Fruit fly (Drosophila melanogaster) whole organism, prepupa: ENCODE data around the gene osk.
A peak's percentile ranks its signal among the peaks of the same experiment; 100 is the strongest.

Experiments used
- CG10631 ChIP-seq: fragments of 200-800 bp; sonication (Bioruptor generic); optimal IDR thresholded peaks from 2 replicates; lab custom pipeline; 2016; ENCODE audit warnings: missing biosample characterization, missing genetic modification characterization
- CG11762 ChIP-seq: fragments of 200-800 bp; sonication (Bioruptor generic); optimal IDR thresholded peaks from 3 replicates; lab custom pipeline; 2016; ENCODE audit warnings: missing biosample characterization, missing genetic modification characterization; ENCODE audit not compliant: insufficient read depth
- CG11902 ChIP-seq: fragments of 200-800 bp; sonication (Bioruptor generic); optimal IDR thresholded peaks from 3 replicates; lab custom pipeline; 2016; ENCODE audit warnings: missing biosample characterization, missing genetic modification characterization
- CG15336 ChIP-seq: fragments of 200-800 bp; sonication (Bioruptor generic); IDR thresholded peaks from 2 replicates; pipeline ENCODE4 v1.3.6; 2022; ENCODE audit warnings: missing biosample characterization, missing genetic modification characterization
- CG1621 ChIP-seq: fragments of 200-800 bp; sonication (Bioruptor generic); optimal IDR thresholded peaks from 3 replicates; lab custom pipeline; 2018; ENCODE audit warnings: missing biosample characterization, mild to moderate bottlenecking, missing genetic modification characterization
- CG16779 ChIP-seq: fragments of 200-800 bp; sonication (Bioruptor generic); optimal IDR thresholded peaks from 3 replicates; lab custom pipeline; 2017; ENCODE audit warnings: missing biosample characterization, mild to moderate bottlenecking, missing genetic modification characterization
- CG3032 ChIP-seq: fragments of 200-800 bp; optimal IDR thresholded peaks from 2 replicates; lab custom pipeline; 2019; ENCODE audit warnings: missing biosample characterization, mild to moderate bottlenecking, missing genetic modification characterization, moderate library complexity
- CG31627 ChIP-seq: fragments of 200-800 bp; sonication (Bioruptor generic); optimal IDR thresholded peaks from 3 replicates; lab custom pipeline; 2016; ENCODE audit warnings: missing biosample characterization, missing genetic modification characterization
- CG32006 ChIP-seq: fragments of 200-800 bp; sonication (Bioruptor generic); optimal IDR thresholded peaks from 3 replicates; lab custom pipeline; 2017; ENCODE audit warnings: missing biosample characterization, mild to moderate bottlenecking, missing genetic modification characterization
- CG3919 ChIP-seq: fragments of 200-800 bp; sonication (Bioruptor generic); optimal IDR thresholded peaks from 3 replicates; lab custom pipeline; 2016; ENCODE audit warnings: missing biosample characterization, missing genetic modification characterization
- CG4318 ChIP-seq: fragments of 200-800 bp; sonication (Bioruptor generic); optimal IDR thresholded peaks from 3 replicates; lab custom pipeline; 2017; ENCODE audit warnings: missing biosample characterization, mild to moderate bottlenecking, missing genetic modification characterization
- CG6276 ChIP-seq: fragments of 200-800 bp; sonication (Bioruptor generic); optimal IDR thresholded peaks from 2 replicates; lab custom pipeline; 2017; ENCODE audit warnings: missing biosample characterization, mild to moderate bottlenecking, missing genetic modification characterization
- CG6792 ChIP-seq: fragments of 200-800 bp; sonication (Bioruptor generic); optimal IDR thresholded peaks from 3 replicates; lab custom pipeline; 2016; ENCODE audit warnings: missing biosample characterization, missing genetic modification characterization
- CG6808 ChIP-seq: fragments of 200-800 bp; sonication (Bioruptor generic); optimal IDR thresholded peaks from 3 replicates; lab custom pipeline; 2017; ENCODE audit warnings: missing biosample characterization, missing genetic modification characterization, mild to moderate bottlenecking, moderate library complexity, missing genetic modification reagents
- CG7368 ChIP-seq: fragments of 200-800 bp; sonication (Bioruptor generic); optimal IDR thresholded peaks from 3 replicates; lab custom pipeline; 2016; ENCODE audit warnings: missing biosample characterization, missing genetic modification characterization
- CG8119 ChIP-seq: fragments of 200-800 bp; sonication (Bioruptor generic); IDR thresholded peaks from 3 replicates; pipeline ENCODE4 v1.3.6; 2022; ENCODE audit warnings: missing biosample characterization, missing genetic modification characterization
- CG8319 ChIP-seq: fragments of 200-800 bp; sonication (Bioruptor generic); optimal IDR thresholded peaks from 3 replicates; lab custom pipeline; 2016; ENCODE audit warnings: missing biosample characterization, missing genetic modification characterization
- CG8632 ChIP-seq: fragments of 200-800 bp; sonication (Bioruptor generic); optimal IDR thresholded peaks from 3 replicates; lab custom pipeline; 2016; ENCODE audit warnings: missing biosample characterization, missing genetic modification characterization
- CG9139 ChIP-seq: fragments of 200-800 bp; sonication (Bioruptor generic); optimal IDR thresholded peaks from 3 replicates; lab custom pipeline; 2017; ENCODE audit warnings: missing biosample characterization, mild to moderate bottlenecking, missing genetic modification characterization
- Eip75B ChIP-seq: fragments of 200-800 bp; sonication (Bioruptor generic); optimal IDR thresholded peaks from 3 replicates; lab custom pipeline; 2016; ENCODE audit warnings: missing biosample characterization, missing genetic modification characterization
- Eip78C ChIP-seq: fragments of 200-800 bp; sonication (Bioruptor generic); peaks from one replicate; lab custom pipeline; 2016; ENCODE audit warnings: missing biosample characterization, missing genetic modification characterization
- Eip93F ChIP-seq: fragments of 200-800 bp; sonication (Bioruptor generic); optimal IDR thresholded peaks from 2 replicates; lab custom pipeline; 2016; ENCODE audit warnings: missing biosample characterization, mild to moderate bottlenecking, missing genetic modification characterization
- Ets96B ChIP-seq: fragments of 200-800 bp; optimal IDR thresholded peaks from 2 replicates; lab custom pipeline; 2019; ENCODE audit warnings: missing biosample characterization, mild to moderate bottlenecking, missing genetic modification characterization, moderate library complexity
- Gug ChIP-seq: fragments of 200-800 bp; sonication (Bioruptor generic); IDR thresholded peaks from 2 replicates; pipeline ENCODE4 v1.3.6; 2022; ENCODE audit warnings: missing biosample characterization, missing genetic modification characterization
- Hr38 ChIP-seq: sonication (Bioruptor generic); optimal IDR thresholded peaks from 2 replicates; lab custom pipeline; 2016; ENCODE audit warnings: missing biosample characterization, missing genetic modification characterization
- Hr4 ChIP-seq: fragments of 200-800 bp; sonication (Bioruptor generic); optimal IDR thresholded peaks from 3 replicates; lab custom pipeline; 2016; ENCODE audit warnings: missing biosample characterization, missing genetic modification characterization
- Lpt ChIP-seq: fragments of 200-800 bp; sonication (Bioruptor generic); optimal IDR thresholded peaks from 3 replicates; lab custom pipeline; 2016; ENCODE audit warnings: missing biosample characterization, missing genetic modification characterization
- Met ChIP-seq: fragments of 200-800 bp; sonication (Bioruptor generic); optimal IDR thresholded peaks from 3 replicates; lab custom pipeline; 2016; ENCODE audit warnings: missing biosample characterization, missing genetic modification characterization
- OdsH ChIP-seq: fragments of 200-800 bp; sonication (Bioruptor generic); optimal IDR thresholded peaks from 3 replicates; lab custom pipeline; 2016; ENCODE audit warnings: missing biosample characterization, missing genetic modification characterization
- Smox ChIP-seq: fragments of 200-800 bp; sonication (Bioruptor generic); optimal IDR thresholded peaks from 3 replicates; lab custom pipeline; 2016; ENCODE audit warnings: missing biosample characterization, missing genetic modification characterization
- Sox14 ChIP-seq: fragments of 200-800 bp; sonication (Bioruptor generic); optimal IDR thresholded peaks from 3 replicates; lab custom pipeline; 2016; ENCODE audit warnings: missing biosample characterization, missing genetic modification characterization
- Sox15 ChIP-seq: fragments of 200-800 bp; sonication (Bioruptor generic); optimal IDR thresholded peaks from 3 replicates; lab custom pipeline; 2016; ENCODE audit warnings: missing biosample characterization, missing genetic modification characterization
- achi ChIP-seq: fragments of 200-800 bp; sonication (Bioruptor generic); optimal IDR thresholded peaks from 3 replicates; lab custom pipeline; 2016; ENCODE audit warnings: missing biosample characterization, missing genetic modification characterization
- cyc ChIP-seq: fragments of 200-800 bp; sonication (Bioruptor generic); optimal IDR thresholded peaks from 3 replicates; lab custom pipeline; 2016; ENCODE audit warnings: missing biosample characterization, missing genetic modification characterization
- dac ChIP-seq: fragments of 200-800 bp; sonication (Bioruptor generic); optimal IDR thresholded peaks from 2 replicates; lab custom pipeline; 2017; ENCODE audit warnings: missing biosample characterization, mild to moderate bottlenecking, missing genetic modification characterization
- dsx ChIP-seq: fragments of 200-800 bp; optimal IDR thresholded peaks from 3 replicates; lab custom pipeline; 2019; ENCODE audit warnings: missing biosample characterization, mild to moderate bottlenecking, missing genetic modification characterization, moderate library complexity; ENCODE audit not compliant: poor library complexity, severe bottlenecking
- esn ChIP-seq: fragments of 200-800 bp; sonication (Bioruptor generic); optimal IDR thresholded peaks from 2 replicates; lab custom pipeline; 2016; ENCODE audit warnings: missing biosample characterization, mild to moderate bottlenecking, missing genetic modification characterization, moderate library complexity
- fd59A ChIP-seq: fragments of 200-800 bp; sonication (Bioruptor generic); optimal IDR thresholded peaks from 2 replicates; lab custom pipeline; 2017; ENCODE audit warnings: missing biosample characterization, mild to moderate bottlenecking, missing genetic modification characterization, missing genetic modification reagents
- fd85E ChIP-seq: fragments of 200-800 bp; sonication (Bioruptor generic); optimal IDR thresholded peaks from 3 replicates; lab custom pipeline; 2016; ENCODE audit warnings: missing biosample characterization, missing genetic modification characterization
- fkh ChIP-seq: fragments of 200-800 bp; sonication (Bioruptor generic); optimal IDR thresholded peaks from 3 replicates; lab custom pipeline; 2017; ENCODE audit warnings: missing biosample characterization, mild to moderate bottlenecking, missing genetic modification characterization, moderate library complexity
- net ChIP-seq: fragments of 200-800 bp; sonication (Bioruptor generic); optimal IDR thresholded peaks from 3 replicates; lab custom pipeline; 2016; ENCODE audit warnings: missing biosample characterization, missing genetic modification characterization
- pdm3 ChIP-seq: fragments of 200-800 bp; sonication (Bioruptor generic); optimal IDR thresholded peaks from 3 replicates; lab custom pipeline; 2016; ENCODE audit warnings: missing biosample characterization, missing genetic modification characterization
- salr ChIP-seq, 2 experiments: fragments of 200-800 bp; sonication (Bioruptor generic); optimal IDR thresholded peaks; 3 replicates each; lab custom pipeline; 2016 to 2018; ENCODE audit warnings: missing biosample characterization in 2 of 2, missing genetic modification characterization in 2 of 2, mild to moderate bottlenecking in 1 of 2
- spab ChIP-seq: fragments of 200-800 bp; sonication (Bioruptor generic); optimal IDR thresholded peaks from 2 replicates; lab custom pipeline; 2017; ENCODE audit warnings: missing biosample characterization, mild to moderate bottlenecking, missing genetic modification characterization, missing genetic modification reagents
- ss ChIP-seq, 2 experiments: fragments of 200-800 bp; sonication (Bioruptor generic); optimal IDR thresholded peaks; 2 replicates in 1 of 2; 3 replicates in 1 of 2; lab custom pipeline; 2017 to 2018; ENCODE audit warnings: mild to moderate bottlenecking in 2 of 2, missing biosample characterization in 2 of 2, missing genetic modification characterization in 2 of 2, moderate library complexity in 1 of 2
- topi ChIP-seq: fragments of 200-800 bp; sonication (Bioruptor generic); optimal IDR thresholded peaks from 3 replicates; lab custom pipeline; 2016; ENCODE audit warnings: missing biosample characterization, missing genetic modification characterization

osk gene

dm6 chr3R:8963756-8964342 is 28.9 kb downstream of the osk start (continued):
- TF ChIP-seq CG15336 = peak; percentile 62
- no peak for TF ChIP-seq Lpt (GFP tag; lab: Kevin White, UChicago)
- no peak for TF ChIP-seq Sox14 (GFP tag; lab: Kevin White, UChicago)
- no peak for TF ChIP-seq dsx (GFP tag; lab: Kevin White, UChicago)
- no peak for TF ChIP-seq achi (GFP tag; lab: Kevin White, UChicago)
- no peak for TF ChIP-seq CG16779 (tag; lab: Kevin White, UChicago)
- peak; percentile 81 for TF ChIP-seq CG32006
- TF ChIP-seq cyc = no peak
- TF ChIP-seq esn (GFP tag; lab: Kevin White, UChicago) = peak; percentile 17
- TF ChIP-seq Eip75B (GFP tag; lab: Kevin White, UChicago) = no peak
- TF ChIP-seq pdm3 (GFP tag; lab: Kevin White, UChicago) = no peak
- TF ChIP-seq spab (GFP tag; lab: Kevin White, UChicago) = no peak
- peak; percentile 54 for TF ChIP-seq Hr4 (GFP tag; lab: Kevin White, UChicago)
- TF ChIP-seq CG9139 (GFP tag; lab: Kevin White, UChicago) = no peak
- TF ChIP-seq Eip78C = peak; percentile 16
- no peak for TF ChIP-seq fd85E (GFP tag; lab: Kevin White, UChicago)
- TF ChIP-seq Hr38 (GFP tag; lab: Kevin White, UChicago) = no peak
- TF ChIP-seq topi (GFP tag; lab: Kevin White, UChicago) = no peak
- no peak for TF ChIP-seq CG7368
- no peak for TF ChIP-seq CG31627 (GFP tag; lab: Kevin White, UChicago)
- no peak for TF ChIP-seq ss (GFP tag; optimal IDR thresholded peaks at IDR 0.05; lab: Kevin White, UChicago)
- TF ChIP-seq Smox (GFP tag; lab: Kevin White, UChicago) = peak; percentile 4
- TF ChIP-seq CG3919 (GFP tag; lab: Kevin White, UChicago) = no peak
- no peak for TF ChIP-seq fd59A (GFP tag; lab: Kevin White, UChicago)
- no peak for TF ChIP-seq CG11762 (GFP tag; lab: Kevin White, UChicago)
- no peak for TF ChIP-seq net (GFP tag; lab: Kevin White, UChicago)
- TF ChIP-seq CG6276 = peak; percentile 21
- no peak for TF ChIP-seq CG11902 (GFP tag; lab: Kevin White, UChicago)
- no peak for TF ChIP-seq Sox15 (GFP tag; lab: Kevin White, UChicago)
- TF ChIP-seq Gug (GFP tag; lab: Robert Waterston, UW) = no peak
- no peak for TF ChIP-seq Met (GFP tag; lab: Kevin White, UChicago)
- TF ChIP-seq CG8632 = no peak
- no peak for TF ChIP-seq Eip93F (GFP tag; lab: Kevin White, UChicago)
- no peak for TF ChIP-seq CG1621 (tag; lab: Kevin White, UChicago)
- TF ChIP-seq dac (GFP tag; lab: Kevin White, UChicago) = peak; percentile 29
- TF ChIP-seq Ets96B (tag; lab: Kevin White, UChicago) = no peak
- no peak for TF ChIP-seq CG10631 (GFP tag; lab: Kevin White, UChicago)
- no peak for TF ChIP-seq CG6808 (GFP tag; lab: Kevin White, UChicago)
- no peak for TF ChIP-seq CG8319 (GFP tag; lab: Kevin White, UChicago)
- no peak for TF ChIP-seq CG6792

dm6 chr3R:8965546-8965945 is 30.6 kb downstream of the osk start:
- no peak for TF ChIP-seq CG16779 (tag; lab: Kevin White, UChicago)
- TF ChIP-seq OdsH = no peak
- TF ChIP-seq fkh = no peak
- TF ChIP-seq pdm3 (GFP tag; lab: Kevin White, UChicago) = no peak
- no peak for TF ChIP-seq dac (GFP tag; lab: Kevin White, UChicago)
- no peak for TF ChIP-seq CG11902 (GFP tag; lab: Kevin White, UChicago)
- no peak for TF ChIP-seq Hr4 (GFP tag; lab: Kevin White, UChicago)
- no peak for TF ChIP-seq CG32006
- TF ChIP-seq CG7368 = no peak
- TF ChIP-seq spab (GFP tag; lab: Kevin White, UChicago) = no peak
- TF ChIP-seq fd59A (GFP tag; lab: Kevin White, UChicago) = no peak
- TF ChIP-seq salr (GFP tag; optimal IDR thresholded peaks at IDR 0.05; lab: Kevin White, UChicago) = no peak
- TF ChIP-seq CG3919 (GFP tag; lab: Kevin White, UChicago) = no peak
- no peak for TF ChIP-seq achi (GFP tag; lab: Kevin White, UChicago)
- TF ChIP-seq CG8119 (GFP tag; lab: Robert Waterston, UW) = no peak
- TF ChIP-seq Eip78C = no peak
- no peak for TF ChIP-seq CG3032 (tag; lab: Kevin White, UChicago)
- no peak for TF ChIP-seq CG4318 (GFP tag; lab: Kevin White, UChicago)
- TF ChIP-seq, all 60 proteins: peak for 0
